Worm (Caenorhabditis elegans) whole organism, L4 larva: ENCODE results near the gene ctr-9.

Experiments used
- F10B5.3 ChIP-seq: sonication (generic microtip); optimal IDR thresholded peaks from 2 replicates; lab custom pipeline; 2016; ENCODE audit warnings: mild to moderate bottlenecking, missing genetic modification characterization, missing compliant biosample characterization
- F26F4.8 ChIP-seq: fragments of 200-800 bp; sonication (Bioruptor generic); conservative IDR thresholded peaks from 2 replicates; pipeline ENCODE4 v1.3.6; 2022; ENCODE audit warnings: missing genetic modification characterization, missing compliant biosample characterization
- F37D6.2 ChIP-seq: sonication (generic microtip); optimal IDR thresholded peaks from 2 replicates; lab custom pipeline; 2016; ENCODE audit warnings: mild to moderate bottlenecking, missing genetic modification characterization, missing compliant biosample characterization
- T26A8.4 ChIP-seq: fragments of 200-800 bp; sonication (Bioruptor generic); IDR thresholded peaks from 2 replicates; pipeline ENCODE4 v1.3.6; 2022; ENCODE audit warnings: missing genetic modification characterization, missing compliant biosample characterization
- Y48G9A.11 ChIP-seq: fragments of 200-800 bp; sonication (Bioruptor generic); IDR thresholded peaks from 2 replicates; pipeline ENCODE4 v1.3.6; 2022; ENCODE audit warnings: missing genetic modification reagents, missing genetic modification characterization, missing compliant biosample characterization
- Y5F2A.4 ChIP-seq: fragments of 200-800 bp; sonication (Bioruptor generic); optimal IDR thresholded peaks from 2 replicates; lab custom pipeline; 2018; ENCODE audit warnings: mild to moderate bottlenecking, missing genetic modification characterization, missing compliant biosample characterization
- aha-1 ChIP-seq: fragments of 150-350 bp; peaks from one replicate; lab custom pipeline; 2014; ENCODE audit warnings: missing biosample characterization, missing genetic modification characterization
- aly-2 ChIP-seq: sonication (generic microtip); optimal IDR thresholded peaks from 2 replicates; lab custom pipeline; 2018; ENCODE audit warnings: missing biosample characterization, missing genetic modification characterization
- ceh-20 ChIP-seq: fragments of 200-800 bp; sonication (Bioruptor generic); IDR thresholded peaks from 2 replicates; pipeline ENCODE4 v1.3.6; 2022; ENCODE audit warnings: missing genetic modification reagents, missing genetic modification characterization, missing compliant biosample characterization
- daf-16 ChIP-seq, 3 experiments: sonication (generic microtip); optimal IDR thresholded peaks; 2 replicates each; lab custom pipeline; 2016 to 2017; ENCODE audit warnings: missing genetic modification characterization in 3 of 3, missing genetic modification reagents in 3 of 3, mild to moderate bottlenecking in 2 of 3, missing compliant biosample characterization in 2 of 3, missing biosample characterization in 1 of 3, moderate library complexity in 1 of 3
- daf-19 ChIP-seq: fragments of 200-800 bp; sonication (Bioruptor generic); conservative IDR thresholded peaks from 2 replicates; pipeline ENCODE4 v1.3.6; 2022; ENCODE audit warnings: missing genetic modification characterization, missing compliant biosample characterization
- daf-8 ChIP-seq: fragments of 200-800 bp; sonication (Bioruptor generic); IDR thresholded peaks from 2 replicates; pipeline ENCODE4 v1.3.6; 2022; ENCODE audit warnings: missing genetic modification characterization, missing compliant biosample characterization
- dpl-1 ChIP-seq: fragments of 150-350 bp; optimal IDR thresholded peaks from 2 replicates; lab custom pipeline; 2014; ENCODE audit warnings: missing biosample characterization, missing genetic modification reagents, missing genetic modification characterization
- duxl-1 ChIP-seq: sonication (generic microtip); optimal IDR thresholded peaks from 2 replicates; lab custom pipeline; 2016; ENCODE audit warnings: mild to moderate bottlenecking, missing genetic modification characterization, moderate library complexity, missing compliant biosample characterization; ENCODE audit not compliant: poor library complexity
- dve-1 ChIP-seq: sonication (generic microtip); optimal IDR thresholded peaks from 2 replicates; lab custom pipeline; 2017; ENCODE audit warnings: antibody characterized with exemption, mild to moderate bottlenecking, missing genetic modification characterization, missing compliant biosample characterization; ENCODE audit not compliant: insufficient read depth
- hif-1 ChIP-seq, 2 experiments: sonication (generic microtip); optimal IDR thresholded peaks; 2 replicates each; lab custom pipeline; 2016 to 2017; ENCODE audit warnings: missing compliant biosample characterization in 2 of 2, missing genetic modification characterization in 2 of 2, missing genetic modification reagents in 2 of 2, missing genotype in 2 of 2, mild to moderate bottlenecking in 1 of 2
- hlh-11 ChIP-seq: fragments of 200-800 bp; sonication (Bioruptor generic); optimal IDR thresholded peaks from 2 replicates; lab custom pipeline; 2018; ENCODE audit warnings: mild to moderate bottlenecking, missing genetic modification characterization, missing compliant biosample characterization
- hmg-1.1 ChIP-seq: fragments of 200-800 bp; sonication (Bioruptor generic); IDR thresholded peaks from 2 replicates; pipeline ENCODE4 v1.3.6; 2022; ENCODE audit warnings: missing genetic modification reagents, missing genetic modification characterization, missing compliant biosample characterization
- lin-13 ChIP-seq: fragments of 150-350 bp; optimal IDR thresholded peaks from 2 replicates; lab custom pipeline; 2014; ENCODE audit warnings: missing biosample characterization, missing genetic modification reagents, missing genetic modification characterization
- lin-38 ChIP-seq: fragments of 200-800 bp; sonication (Bioruptor generic); IDR thresholded peaks from 2 replicates; pipeline ENCODE4 v1.3.6; 2022; ENCODE audit warnings: missing genetic modification reagents, missing genetic modification characterization, missing compliant biosample characterization
- lir-3 ChIP-seq: sonication (generic microtip); optimal IDR thresholded peaks from 2 replicates; lab custom pipeline; 2016; ENCODE audit warnings: mild to moderate bottlenecking, missing genetic modification characterization, missing compliant biosample characterization
- lsy-2 ChIP-seq, 2 experiments: fragments of 150-350 bp in 1 of 2; sonication (generic microtip) in 1 of 2; optimal IDR thresholded peaks; 2 replicates each; lab custom pipeline; 2014 to 2017; ENCODE audit warnings: missing biosample characterization in 2 of 2, missing genetic modification characterization in 2 of 2
- madf-5 ChIP-seq, 2 experiments: fragments of 200-800 bp; sonication (Bioruptor generic); IDR thresholded peaks; 2 replicates each; pipeline ENCODE4 v1.3.6; 2022; ENCODE audit warnings: missing compliant biosample characterization in 2 of 2, missing genetic modification characterization in 2 of 2
- mep-1 ChIP-seq: fragments of 150-350 bp; sonication (generic microtip); optimal IDR thresholded peaks from 3 replicates; lab custom pipeline; 2014; ENCODE audit warnings: missing biosample characterization, missing genetic modification characterization
- mes-2 ChIP-seq: sonication (generic microtip); optimal IDR thresholded peaks from 2 replicates; lab custom pipeline; 2016; ENCODE audit warnings: missing genotype, mild to moderate bottlenecking, missing genetic modification characterization, missing compliant biosample characterization; ENCODE audit not compliant: poor library complexity, severe bottlenecking
- nhr-102 ChIP-seq: sonication (generic microtip); optimal IDR thresholded peaks from 2 replicates; lab custom pipeline; 2016; ENCODE audit warnings: mild to moderate bottlenecking, missing genetic modification characterization, moderate library complexity, missing compliant biosample characterization
- nhr-11 ChIP-seq: fragments of 150-350 bp; optimal IDR thresholded peaks from 2 replicates; lab custom pipeline; 2014; ENCODE audit warnings: missing biosample characterization, missing genetic modification characterization
- nhr-25 ChIP-seq: sonication (generic microtip); optimal IDR thresholded peaks from 2 replicates; lab custom pipeline; 2017; ENCODE audit warnings: missing genetic modification characterization, mild to moderate bottlenecking, missing compliant biosample characterization, antibody characterized with exemption, moderate library complexity, borderline replicate concordance; ENCODE audit not compliant: insufficient read depth
- nhr-28 ChIP-seq: fragments of 150-350 bp; optimal IDR thresholded peaks from 2 replicates; lab custom pipeline; 2014; ENCODE audit warnings: missing biosample characterization, missing genetic modification characterization
- nhr-41 ChIP-seq: fragments of 200-800 bp; sonication (Bioruptor generic); IDR thresholded peaks from 2 replicates; pipeline ENCODE4 v1.3.6; 2022; ENCODE audit warnings: missing genetic modification reagents, missing genetic modification characterization, missing compliant biosample characterization
- nhr-42 ChIP-seq: fragments of 200-800 bp; sonication (Bioruptor generic); IDR thresholded peaks from 2 replicates; pipeline ENCODE4 v1.3.6; 2022; ENCODE audit warnings: missing genetic modification characterization, missing compliant biosample characterization
- nhr-76 ChIP-seq: fragments of 150-350 bp; optimal IDR thresholded peaks from 2 replicates; lab custom pipeline; 2014; ENCODE audit warnings: missing biosample characterization, missing genetic modification characterization
- nhr-77 ChIP-seq: fragments of 150-350 bp; optimal IDR thresholded peaks from 2 replicates; lab custom pipeline; 2014; ENCODE audit warnings: missing biosample characterization, missing genetic modification characterization
- pqm-1 ChIP-seq: sonication (generic microtip); optimal IDR thresholded peaks from 2 replicates; lab custom pipeline; 2017; ENCODE audit warnings: missing biosample characterization, missing genetic modification characterization
- rbr-2 ChIP-seq: sonication (generic microtip); optimal IDR thresholded peaks from 2 replicates; lab custom pipeline; 2016; ENCODE audit warnings: missing genotype, missing genetic modification characterization, missing compliant biosample characterization
- saeg-2 ChIP-seq: fragments of 200-800 bp; sonication (Bioruptor generic); IDR thresholded peaks from 2 replicates; pipeline ENCODE4 v1.3.6; 2022; ENCODE audit warnings: missing genetic modification reagents, missing genetic modification characterization, missing compliant biosample characterization
- sdz-12 ChIP-seq: fragments of 200-800 bp; sonication (Bioruptor generic); optimal IDR thresholded peaks from 2 replicates; lab custom pipeline; 2018; ENCODE audit warnings: mild to moderate bottlenecking, missing genetic modification characterization, missing compliant biosample characterization
- spr-1 ChIP-seq: sonication (generic microtip); optimal IDR thresholded peaks from 2 replicates; lab custom pipeline; 2016; ENCODE audit warnings: mild to moderate bottlenecking, missing genetic modification characterization, missing compliant biosample characterization
- tra-1 ChIP-seq: fragments of 200-800 bp; sonication (Bioruptor generic); IDR thresholded peaks from 2 replicates; pipeline ENCODE4 v1.3.6; 2022; ENCODE audit warnings: missing genetic modification reagents, missing genetic modification characterization, missing compliant biosample characterization
- unc-130 ChIP-seq: sonication (generic microtip); optimal IDR thresholded peaks from 2 replicates; lab custom pipeline; 2016; ENCODE audit warnings: missing genetic modification reagents, missing genetic modification characterization, missing compliant biosample characterization
- unc-62 ChIP-seq, 3 experiments: fragments of 150-350 bp in 1 of 3; sonication (generic microtip); optimal IDR thresholded peaks in 2 of 3; peaks in 1 of 3; 1 replicate in 1 of 3; 2 replicates in 2 of 3; lab custom pipeline; 2014 to 2017; ENCODE audit warnings: missing biosample characterization in 3 of 3, missing genetic modification characterization in 3 of 3, missing genetic modification reagents in 3 of 3, missing genotype in 1 of 3
- vab-7 ChIP-seq: fragments of 200-800 bp; sonication (Bioruptor generic); IDR thresholded peaks from 2 replicates; pipeline ENCODE4 v1.3.6; 2022; ENCODE audit warnings: missing genetic modification reagents, missing genetic modification characterization, missing compliant biosample characterization
- zfp-3 ChIP-seq: fragments of 200-800 bp; sonication (Bioruptor generic); conservative IDR thresholded peaks from 2 replicates; pipeline ENCODE4 v1.3.6; 2022; ENCODE audit warnings: missing genetic modification reagents, missing genetic modification characterization, missing compliant biosample characterization
- zip-2 ChIP-seq: fragments of 150-350 bp; optimal IDR thresholded peaks from 2 replicates; lab custom pipeline; 2014; ENCODE audit warnings: missing biosample characterization, missing genetic modification characterization
- ztf-11 ChIP-seq: fragments of 150-350 bp; optimal IDR thresholded peaks from 2 replicates; lab custom pipeline; 2014; ENCODE audit warnings: missing biosample characterization, missing genetic modification characterization

The ctr-9 gene

ce11 chrIII:9465424-9465823 is 25.8 kb upstream of the ctr-9 start, which contains the start of gene B0464.9 (continued):
- no peak for TF ChIP-seq ztf-11 (tag; lab: Kevin White, UChicago)
- TF ChIP-seq duxl-1 (tag; lab: Kevin White, UChicago) = peak; percentile 68
- TF ChIP-seq dpl-1 = peak; percentile 78
- TF ChIP-seq rbr-2 (tag; lab: Kevin White, UChicago) = peak; percentile 13
- TF ChIP-seq hif-1 (tag; optimal IDR thresholded peaks at IDR 0.05; lab: Kevin White, UChicago) = peak in 1 of 2 experiments; percentile 78
- no peak for TF ChIP-seq aly-2
- peak; percentile 51 for TF ChIP-seq dve-1 (tag; lab: Kevin White, UChicago)
- no peak for TF ChIP-seq saeg-2 (GFP tag; lab: Robert Waterston, UW)
- no peak for TF ChIP-seq T26A8.4 (GFP tag; lab: Robert Waterston, UW)
- TF ChIP-seq nhr-102 (tag; lab: Kevin White, UChicago) = peak; percentile 30
- no peak for TF ChIP-seq ceh-20

- TF ChIP-seq unc-62 (GFP tag; optimal IDR thresholded peaks at IDR 0.05 in 1 of 2; lab: Kevin White, UChicago) (peak in 1 of 2 experiments; percentile 65), unc-62 (tag; optimal IDR thresholded peaks at IDR 0.05; lab: Kevin White, UChicago) (no peak), nhr-25 (tag; lab: Kevin White, UChicago) (no peak)
These were observed 25.3 kb upstream of the ctr-9 start, which contains the start of gene B0464.6 for ce11 chrIII:9465865-9466264. B0464.6 (minus strand) TSS chrIII:9465965.

- no peak for TF ChIP-seq T26A8.4 (GFP tag; lab: Robert Waterston, UW)
- no peak for TF ChIP-seq nhr-11 (tag; lab: Kevin White, UChicago)
- TF ChIP-seq tra-1 (GFP tag; lab: Robert Waterston, UW) = no peak
- peak; percentile 74 for TF ChIP-seq aha-1 (tag; lab: Kevin White, UChicago)
- no peak for TF ChIP-seq zip-2 (tag; lab: Kevin White, UChicago)
- no peak for TF ChIP-seq ztf-11 (tag; lab: Kevin White, UChicago)
- peak; percentile 57 for TF ChIP-seq unc-130 (GFP tag; lab: Kevin White, UChicago)
- no peak for TF ChIP-seq F26F4.8
- TF ChIP-seq spr-1 (tag; lab: Kevin White, UChicago) = no peak
- no peak for TF ChIP-seq daf-19
- peak; percentile 23 for TF ChIP-seq lin-13 (GFP tag; lab: Kevin White, UChicago)
- peak; percentile 49 for TF ChIP-seq pqm-1 (tag; lab: Kevin White, UChicago)
- peak in 1 of 2 experiments; percentile 78 for TF ChIP-seq lsy-2 (tag; optimal IDR thresholded peaks at IDR 0.05; lab: Kevin White, UChicago)
- TF ChIP-seq hif-1 (tag; optimal IDR thresholded peaks at IDR 0.05; lab: Kevin White, UChicago) = peak in 1 of 2 experiments; percentile 31
- peak; percentile 98 for TF ChIP-seq lin-38 (GFP tag; lab: Robert Waterston, UW)
- TF ChIP-seq Y5F2A.4 (GFP tag; lab: Kevin White, UChicago) = no peak
- TF ChIP-seq sdz-12 (GFP tag; lab: Kevin White, UChicago) = no peak
- TF ChIP-seq nhr-102 (tag; lab: Kevin White, UChicago) = peak; percentile 44
- peak; percentile 32 for TF ChIP-seq hlh-11 (tag; lab: Kevin White, UChicago)
- no peak for TF ChIP-seq nhr-42 (GFP tag; lab: Robert Waterston, UW)
- TF ChIP-seq dpl-1 = peak; percentile 70
- TF ChIP-seq Y48G9A.11 (GFP tag; lab: Robert Waterston, UW) = no peak
- TF ChIP-seq mep-1 (tag; lab: Kevin White, UChicago) = peak; percentile 70
- no peak for TF ChIP-seq vab-7 (GFP tag; lab: Robert Waterston, UW)
- TF ChIP-seq nhr-76 (tag; lab: Kevin White, UChicago) = no peak
- no peak for TF ChIP-seq daf-16 (GFP tag; optimal IDR thresholded peaks at IDR 0.05; lab: Kevin White, UChicago)
- peak; percentile 39 for TF ChIP-seq daf-16 (tag; optimal IDR thresholded peaks at IDR 0.05; lab: Kevin White, UChicago)
- TF ChIP-seq hmg-1.1 = 0 out of 2 replicates have a peak, but pooled peaks have one; percentile 26
- TF ChIP-seq daf-8 (GFP tag; lab: Robert Waterston, UW) = no peak
- no peak for TF ChIP-seq F10B5.3 (tag; lab: Kevin White, UChicago)
- peak; percentile 34 for TF ChIP-seq nhr-28 (tag; lab: Kevin White, UChicago)
- peak; percentile 60 for TF ChIP-seq nhr-77 (tag; lab: Kevin White, UChicago)
- no peak for TF ChIP-seq nhr-41 (GFP tag; lab: Robert Waterston, UW)
- peak; percentile 58 for TF ChIP-seq rbr-2 (tag; lab: Kevin White, UChicago)
- no peak for TF ChIP-seq F37D6.2 (tag; lab: Kevin White, UChicago)
- peak; percentile 31; the same call in 1 of the 2 replicates for TF ChIP-seq zfp-3 (GFP tag; lab: Robert Waterston, UW)
- TF ChIP-seq duxl-1 (tag; lab: Kevin White, UChicago) = peak; percentile 72
- TF ChIP-seq madf-5 (GFP tag; IDR thresholded peaks at IDR 0.05; lab: Robert Waterston, UW) = no peak
- peak; percentile 87 for TF ChIP-seq mes-2 (tag; lab: Kevin White, UChicago)
- TF ChIP-seq lir-3 (tag; lab: Kevin White, UChicago) = no peak
These were observed 24.1 kb upstream of the ctr-9 start, which contains the start of gene baf-1 for ce11 chrIII:9467095-9467494. baf-1 (plus strand) TSS chrIII:9467464.
